Worm (Caenorhabditis elegans): Measurements from ENCODE around the gene Y37E11AL.9.

DNA sequence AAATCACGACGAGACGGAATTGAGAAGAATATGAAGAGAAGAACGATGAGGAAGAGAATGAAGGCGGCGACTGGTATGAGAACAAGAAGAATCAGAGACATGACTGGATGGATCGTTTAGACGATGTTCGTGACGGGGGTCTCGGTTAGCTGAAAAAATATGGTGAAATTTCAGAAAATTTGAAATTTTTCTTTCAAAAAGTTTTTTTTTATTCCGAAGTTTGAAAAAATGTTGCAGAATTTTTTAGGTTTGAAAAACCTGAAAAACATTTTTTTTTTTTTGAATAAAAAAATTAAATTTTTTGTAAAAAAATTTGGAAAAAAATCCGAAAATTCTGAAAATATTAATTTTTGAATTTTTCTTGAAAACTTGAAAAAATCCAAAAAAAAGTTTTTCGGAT is 18.6 kb upstream of the Y37E11AL.9 start, which contains the start of gene Y37E11AM.3:
- TF ChIP-seq pag-3 (tag; optimal IDR thresholded peaks at IDR 0.05; ENCODE audit: borderline replicate concordance) (no peak), ceh-30 (tag; optimal IDR thresholded peaks at IDR 0.05) (no peak), pqm-1 (tag; optimal IDR thresholded peaks at IDR 0.05) (no peak), pax-1 (tag; optimal IDR thresholded peaks at IDR 0.05) (no peak), hlh-30 (tag; optimal IDR thresholded peaks at IDR 0.05; ENCODE audit: insufficient read depth) (no peak), nhr-11 (tag; optimal IDR thresholded peaks at IDR 0.05) (no peak), pat-9 (tag; optimal IDR thresholded peaks at IDR 0.05) (no peak), ceh-31 (tag; optimal IDR thresholded peaks at IDR 0.05) (no peak), che-1 (tag; optimal IDR thresholded peaks at IDR 0.05) (no peak), sdc-2 (tag; optimal IDR thresholded peaks at IDR 0.05) (no peak), lin-11 (tag; optimal IDR thresholded peaks at IDR 0.05) (no peak), odd-2 (tag; optimal IDR thresholded peaks at IDR 0.05) (no peak)

Measured in whole organism, late embryonic.